Fruit fly (Drosophila melanogaster): ENCODE results near the gene CG32801.

- TF ChIP-seq CG8478 (optimal IDR thresholded peaks at IDR 0.05) (no peak), CTCF (optimal IDR thresholded peaks at IDR 0.05) (no peak)
Observed at dm6 chrX:1927473-1928306, 24.7 kb upstream of the CG32801 start, which contains the start of gene CG11596.
